Worm (Caenorhabditis elegans) whole organism, L4 larva: ENCODE data around the gene dyf-11.

Experiments used
- F10B5.3 ChIP-seq: sonication (generic microtip); optimal IDR thresholded peaks from 2 replicates; lab custom pipeline; 2016; ENCODE audit warnings: mild to moderate bottlenecking, missing genetic modification characterization, missing compliant biosample characterization
- F44E2.7 ChIP-seq: fragments of 200-800 bp; sonication (Bioruptor generic); IDR thresholded peaks from 2 replicates; pipeline ENCODE4 v2.1.2; 2022; ENCODE audit warnings: missing genetic modification characterization, missing compliant biosample characterization
- Y5F2A.4 ChIP-seq: fragments of 200-800 bp; sonication (Bioruptor generic); optimal IDR thresholded peaks from 2 replicates; lab custom pipeline; 2018; ENCODE audit warnings: mild to moderate bottlenecking, missing genetic modification characterization, missing compliant biosample characterization
- Y75B8A.6 ChIP-seq: fragments of 200-800 bp; sonication (Bioruptor generic); IDR thresholded peaks from 2 replicates; pipeline ENCODE4 v1.3.6; 2022; ENCODE audit warnings: missing genetic modification reagents, missing genetic modification characterization, missing compliant biosample characterization
- ZK337.2 ChIP-seq: fragments of 200-800 bp; sonication (Bioruptor generic); IDR thresholded peaks from 2 replicates; pipeline ENCODE4 v1.3.6; 2022; ENCODE audit warnings: missing genetic modification reagents, missing genetic modification characterization, missing compliant biosample characterization
- aha-1 ChIP-seq: fragments of 150-350 bp; peaks from one replicate; lab custom pipeline; 2014; ENCODE audit warnings: missing biosample characterization, missing genetic modification characterization
- ama-1 ChIP-seq: fragments of 150-350 bp; optimal IDR thresholded peaks from 2 replicates; lab custom pipeline; 2014; ENCODE audit warnings: inconsistent platforms, mixed read lengths
- attf-4 ChIP-seq: sonication (generic microtip); optimal IDR thresholded peaks from 3 replicates; lab custom pipeline; 2017; ENCODE audit warnings: missing biosample characterization, missing genetic modification characterization
- ceh-28 ChIP-seq: fragments of 150-350 bp; optimal IDR thresholded peaks from 2 replicates; lab custom pipeline; 2014; ENCODE audit warnings: missing biosample characterization, missing genetic modification reagents, missing genetic modification characterization
- ceh-32 ChIP-seq: sonication (generic microtip); optimal IDR thresholded peaks from 2 replicates; lab custom pipeline; 2016; ENCODE audit warnings: mild to moderate bottlenecking, missing genetic modification characterization, missing compliant biosample characterization; ENCODE audit not compliant: poor library complexity
- ceh-62 ChIP-seq: sonication (generic microtip); optimal IDR thresholded peaks from 2 replicates; lab custom pipeline; 2017; ENCODE audit warnings: missing biosample characterization, missing genetic modification characterization
- daf-12 ChIP-seq: fragments of 150-350 bp; optimal IDR thresholded peaks from 2 replicates; lab custom pipeline; 2014; ENCODE audit warnings: missing biosample characterization, missing genetic modification reagents, missing genetic modification characterization
- dmd-9 ChIP-seq: fragments of 200-800 bp; sonication (Bioruptor generic); IDR thresholded peaks from 2 replicates; pipeline ENCODE4 v1.3.6; 2022; ENCODE audit warnings: missing genetic modification reagents, missing genetic modification characterization, missing compliant biosample characterization
- dpl-1 ChIP-seq: fragments of 150-350 bp; optimal IDR thresholded peaks from 2 replicates; lab custom pipeline; 2014; ENCODE audit warnings: missing biosample characterization, missing genetic modification reagents, missing genetic modification characterization
- dve-1 ChIP-seq: sonication (generic microtip); optimal IDR thresholded peaks from 2 replicates; lab custom pipeline; 2017; ENCODE audit warnings: antibody characterized with exemption, mild to moderate bottlenecking, missing genetic modification characterization, missing compliant biosample characterization; ENCODE audit not compliant: insufficient read depth
- fkh-10 ChIP-seq: fragments of 150-350 bp; optimal IDR thresholded peaks from 2 replicates; lab custom pipeline; 2014; ENCODE audit warnings: missing biosample characterization, missing genetic modification reagents, missing genetic modification characterization
- fos-1 ChIP-seq: fragments of 150-350 bp; optimal IDR thresholded peaks from 2 replicates; lab custom pipeline; 2014; ENCODE audit warnings: missing biosample characterization, missing genetic modification characterization
- gei-8 ChIP-seq: fragments of 200-800 bp; sonication (Bioruptor generic); optimal IDR thresholded peaks from 2 replicates; lab custom pipeline; 2018; ENCODE audit warnings: mild to moderate bottlenecking, missing genetic modification characterization, missing compliant biosample characterization
- hif-1 ChIP-seq, 2 experiments: sonication (generic microtip); optimal IDR thresholded peaks; 2 replicates each; lab custom pipeline; 2016 to 2017; ENCODE audit warnings: missing compliant biosample characterization in 2 of 2, missing genetic modification characterization in 2 of 2, missing genetic modification reagents in 2 of 2, missing genotype in 2 of 2, mild to moderate bottlenecking in 1 of 2
- hlh-30 ChIP-seq: sonication (generic microtip); optimal IDR thresholded peaks from 2 replicates; lab custom pipeline; 2017; ENCODE audit warnings: antibody characterized with exemption, mild to moderate bottlenecking, missing genetic modification characterization, missing compliant biosample characterization; ENCODE audit not compliant: insufficient read depth
- hmg-1.1 ChIP-seq: fragments of 200-800 bp; sonication (Bioruptor generic); IDR thresholded peaks from 2 replicates; pipeline ENCODE4 v1.3.6; 2022; ENCODE audit warnings: missing genetic modification reagents, missing genetic modification characterization, missing compliant biosample characterization
- lim-7 ChIP-seq: fragments of 200-800 bp; sonication (Bioruptor generic); IDR thresholded peaks from 2 replicates; pipeline ENCODE4 v1.3.6; 2022; ENCODE audit warnings: missing genetic modification characterization, missing compliant biosample characterization
- lin-39 ChIP-seq: fragments of 150-350 bp; optimal IDR thresholded peaks from 2 replicates; lab custom pipeline; 2014; ENCODE audit warnings: missing biosample characterization, missing genetic modification reagents, missing genetic modification characterization
- madf-5 ChIP-seq, 2 experiments: fragments of 200-800 bp; sonication (Bioruptor generic); IDR thresholded peaks; 2 replicates each; pipeline ENCODE4 v1.3.6; 2022; ENCODE audit warnings: missing compliant biosample characterization in 2 of 2, missing genetic modification characterization in 2 of 2
- mdt-29 ChIP-seq: fragments of 200-800 bp; sonication (Bioruptor generic); IDR thresholded peaks from 2 replicates; pipeline ENCODE4 v1.3.6; 2022; ENCODE audit warnings: missing genetic modification reagents, missing genetic modification characterization, missing compliant biosample characterization
- mep-1 ChIP-seq: fragments of 150-350 bp; sonication (generic microtip); optimal IDR thresholded peaks from 3 replicates; lab custom pipeline; 2014; ENCODE audit warnings: missing biosample characterization, missing genetic modification characterization
- mes-2 ChIP-seq: sonication (generic microtip); optimal IDR thresholded peaks from 2 replicates; lab custom pipeline; 2016; ENCODE audit warnings: missing genotype, mild to moderate bottlenecking, missing genetic modification characterization, missing compliant biosample characterization; ENCODE audit not compliant: poor library complexity, severe bottlenecking
- mxl-2 ChIP-seq: fragments of 200-800 bp; sonication (Bioruptor generic); conservative IDR thresholded peaks from 2 replicates; pipeline ENCODE4 v1.3.6; 2022; ENCODE audit warnings: missing genetic modification reagents, missing genetic modification characterization, missing compliant biosample characterization
- mxl-3 ChIP-seq: fragments of 200-800 bp; sonication (Bioruptor generic); optimal IDR thresholded peaks from 2 replicates; lab custom pipeline; 2018; ENCODE audit warnings: mild to moderate bottlenecking, missing genetic modification characterization, missing compliant biosample characterization
- nhr-102 ChIP-seq: sonication (generic microtip); optimal IDR thresholded peaks from 2 replicates; lab custom pipeline; 2016; ENCODE audit warnings: mild to moderate bottlenecking, missing genetic modification characterization, moderate library complexity, missing compliant biosample characterization
- nhr-25 ChIP-seq: sonication (generic microtip); optimal IDR thresholded peaks from 2 replicates; lab custom pipeline; 2017; ENCODE audit warnings: missing genetic modification characterization, mild to moderate bottlenecking, missing compliant biosample characterization, antibody characterized with exemption, moderate library complexity, borderline replicate concordance; ENCODE audit not compliant: insufficient read depth
- nhr-28 ChIP-seq: fragments of 150-350 bp; optimal IDR thresholded peaks from 2 replicates; lab custom pipeline; 2014; ENCODE audit warnings: missing biosample characterization, missing genetic modification characterization
- nhr-48 ChIP-seq: sonication (generic microtip); optimal IDR thresholded peaks from 2 replicates; lab custom pipeline; 2016; ENCODE audit warnings: mild to moderate bottlenecking, missing genetic modification characterization, missing compliant biosample characterization
- nhr-6 ChIP-seq: fragments of 150-350 bp; optimal IDR thresholded peaks from 2 replicates; lab custom pipeline; 2014; ENCODE audit warnings: missing biosample characterization, missing genetic modification characterization
- pha-4 ChIP-seq, 2 experiments: fragments of 150-350 bp in 1 of 2; fragments of 200-800 bp in 1 of 2; sonication (Bioruptor generic) in 1 of 2; IDR thresholded peaks in 1 of 2; optimal IDR thresholded peaks in 1 of 2; 2 replicates each; pipeline versions ENCODE4 v1.3.6 to Lab custom; 2014 to 2022; ENCODE audit warnings: missing genetic modification characterization in 2 of 2, missing genetic modification reagents in 2 of 2, missing biosample characterization in 1 of 2, missing compliant biosample characterization in 1 of 2
- php-3 ChIP-seq: fragments of 200-800 bp; sonication (Bioruptor generic); IDR thresholded peaks from 2 replicates; pipeline ENCODE4 v1.3.6; 2022; ENCODE audit warnings: missing genetic modification reagents, missing genetic modification characterization, missing compliant biosample characterization
- sdz-12 ChIP-seq: fragments of 200-800 bp; sonication (Bioruptor generic); optimal IDR thresholded peaks from 2 replicates; lab custom pipeline; 2018; ENCODE audit warnings: mild to moderate bottlenecking, missing genetic modification characterization, missing compliant biosample characterization
- set-16 ChIP-seq: fragments of 200-800 bp; sonication (Bioruptor generic); IDR thresholded peaks from 2 replicates; pipeline ENCODE4 v1.3.6; 2022; ENCODE audit warnings: missing genetic modification reagents, missing genetic modification characterization, missing compliant biosample characterization
- skn-1 ChIP-seq: fragments of 150-350 bp; optimal IDR thresholded peaks from 2 replicates; lab custom pipeline; 2014; ENCODE audit warnings: missing biosample characterization, missing genetic modification characterization
- snpc-1.2 ChIP-seq: fragments of 200-800 bp; sonication (Bioruptor generic); IDR thresholded peaks from 2 replicates; pipeline ENCODE4 v1.3.6; 2022; ENCODE audit warnings: missing genetic modification reagents, missing genetic modification characterization, missing compliant biosample characterization
- snpc-4 ChIP-seq: fragments of 150-350 bp; optimal IDR thresholded peaks from 2 replicates; lab custom pipeline; 2014; ENCODE audit warnings: missing biosample characterization, missing genetic modification characterization
- tag-97 ChIP-seq: fragments of 200-800 bp; sonication (Bioruptor generic); IDR thresholded peaks from 2 replicates; pipeline ENCODE4 v1.3.6; 2022; ENCODE audit warnings: missing genetic modification characterization, missing compliant biosample characterization
- unc-62 ChIP-seq, 3 experiments: fragments of 150-350 bp in 1 of 3; sonication (generic microtip); optimal IDR thresholded peaks in 2 of 3; peaks in 1 of 3; 1 replicate in 1 of 3; 2 replicates in 2 of 3; lab custom pipeline; 2014 to 2017; ENCODE audit warnings: missing biosample characterization in 3 of 3, missing genetic modification characterization in 3 of 3, missing genetic modification reagents in 3 of 3, missing genotype in 1 of 3
- zag-1 ChIP-seq: fragments of 150-350 bp; optimal IDR thresholded peaks from 2 replicates; lab custom pipeline; 2014; ENCODE audit warnings: missing biosample characterization, missing genetic modification characterization
- zip-2 ChIP-seq: fragments of 150-350 bp; optimal IDR thresholded peaks from 2 replicates; lab custom pipeline; 2014; ENCODE audit warnings: missing biosample characterization, missing genetic modification characterization
- ztf-11 ChIP-seq: fragments of 150-350 bp; optimal IDR thresholded peaks from 2 replicates; lab custom pipeline; 2014; ENCODE audit warnings: missing biosample characterization, missing genetic modification characterization

The dyf-11 gene

ce11 chrX:760579-760978, 3.0 kb upstream of the dyf-11 start (continued):
- TF ChIP-seq fkh-10 (GFP tag; lab: Kevin White, UChicago) = peak; percentile 14
- no peak for TF ChIP-seq dmd-9 (GFP tag; lab: Robert Waterston, UW)
- peak; percentile 44 for TF ChIP-seq mep-1 (tag; lab: Kevin White, UChicago)
- TF ChIP-seq mes-2 = peak; percentile 25
- TF ChIP-seq dve-1 (tag; lab: Kevin White, UChicago) = peak; percentile 26
- TF ChIP-seq mxl-3 (GFP tag; lab: Kevin White, UChicago) = peak; percentile 19
- TF ChIP-seq dpl-1 (GFP tag; lab: Kevin White, UChicago) = no peak
- TF ChIP-seq ZK337.2 = no peak
- 0 out of 2 replicates have a peak, but pooled peaks have one; percentile 37 for TF ChIP-seq hmg-1.1 (GFP tag; lab: Robert Waterston, UW)
- no peak for TF ChIP-seq mdt-29
- TF ChIP-seq hif-1 (tag; optimal IDR thresholded peaks at IDR 0.05; lab: Kevin White, UChicago) = no peak
- no peak for TF ChIP-seq nhr-48
- TF ChIP-seq ama-1 (lab: Kevin White, UChicago) = no peak
- no peak for TF ChIP-seq Y75B8A.6 (GFP tag; lab: Robert Waterston, UW)
- no peak for TF ChIP-seq nhr-25 (tag; lab: Kevin White, UChicago)
- no peak for TF ChIP-seq snpc-1.2
- TF ChIP-seq set-16 (GFP tag; lab: Robert Waterston, UW) = peak; percentile 54
- TF ChIP-seq hlh-30 (tag; lab: Kevin White, UChicago) = peak; percentile 39
- TF ChIP-seq ceh-62 = no peak
- peak; percentile 98 for TF ChIP-seq aha-1 (tag; lab: Kevin White, UChicago)
- TF ChIP-seq ztf-11 (tag; lab: Kevin White, UChicago) = no peak
- no peak for TF ChIP-seq mxl-2 (GFP tag; lab: Robert Waterston, UW)
- TF ChIP-seq lin-39 (tag; lab: Kevin White, UChicago) = no peak

DNA sequence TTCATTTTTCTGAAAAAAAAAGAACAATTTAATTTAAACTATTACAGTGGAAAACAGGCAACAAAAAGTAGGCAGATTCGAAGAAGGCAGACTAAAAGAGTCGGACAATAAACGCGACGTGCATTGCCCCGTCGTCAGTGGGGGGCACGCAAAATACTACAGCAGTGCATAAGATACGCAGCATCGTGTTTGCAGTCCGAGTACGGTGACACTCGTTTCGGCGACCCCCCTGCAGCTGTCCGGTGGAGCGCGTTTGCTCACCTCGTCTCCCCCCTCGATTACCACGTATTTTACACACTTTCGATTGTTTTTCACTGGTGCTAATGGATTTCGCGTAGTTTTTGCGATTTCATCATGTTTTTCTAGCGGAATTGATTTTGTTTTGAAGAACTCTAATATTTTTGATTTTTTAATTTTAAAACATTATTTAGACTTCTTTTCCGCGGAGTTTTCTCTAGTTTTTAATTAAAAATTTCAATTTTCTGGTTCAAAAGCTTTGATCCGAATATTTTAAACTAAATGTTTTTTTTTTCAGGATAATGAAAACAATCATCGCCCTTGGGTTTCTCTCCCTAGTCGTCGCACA, 4.6 kb downstream of the dyf-11 start, which contains the start of the genes trap-2 and ile-2:
Gene trap-2 (minus strand): TSS at position 9 of the 586 bp plus-strand sequence.
Gene ile-2 (plus strand): TSS at position 536 of the 586 bp plus-strand sequence.
- TF ChIP-seq ceh-32 (tag; lab: Kevin White, UChicago) (peak; percentile 6), mes-2 (peak; percentile 94), ama-1 (lab: Kevin White, UChicago) (no peak), snpc-1.2 (peak; percentile 47; the same call in 1 of the 2 replicates), ztf-11 (tag; lab: Kevin White, UChicago) (no peak), madf-5 (GFP tag; IDR thresholded peaks at IDR 0.05; lab: Robert Waterston, UW) (0 out of 4 replicates have a peak, but pooled peaks of 1 of the 2 experiments have one; percentile 41), F10B5.3 (peak; percentile 72), mxl-3 (GFP tag; lab: Kevin White, UChicago) (peak; percentile 99), daf-12 (tag; lab: Kevin White, UChicago) (no peak), fos-1 (tag; lab: Kevin White, UChicago) (no peak), ZK337.2 (no peak), aha-1 (tag; lab: Kevin White, UChicago) (peak; percentile 98), snpc-4 (no peak), Y5F2A.4 (GFP tag; lab: Kevin White, UChicago) (no peak), zip-2 (peak; percentile 24), php-3 (GFP tag; lab: Robert Waterston, UW) (peak; percentile 86), nhr-102 (tag; lab: Kevin White, UChicago) (peak; percentile 94), fkh-10 (GFP tag; lab: Kevin White, UChicago) (peak; percentile 83), ceh-62 (no peak), hmg-1.1 (GFP tag; lab: Robert Waterston, UW) (peak; percentile 93), attf-4 (tag; lab: Kevin White, UChicago) (no peak), hlh-30 (tag; lab: Kevin White, UChicago) (peak; percentile 90), gei-8 (GFP tag; lab: Kevin White, UChicago) (no peak), pha-4 (GFP tag; IDR thresholded peaks at IDR 0.05; lab: Robert Waterston, UW) (peak; percentile 82), pha-4 (tag; optimal IDR thresholded peaks at IDR 0.05; lab: Kevin White, UChicago) (no peak), nhr-6 (tag; lab: Kevin White, UChicago) (peak; percentile 96), skn-1 (tag; lab: Kevin White, UChicago) (no peak), nhr-28 (tag; lab: Kevin White, UChicago) (peak; percentile 94), zag-1 (no peak), unc-62 (GFP tag; optimal IDR thresholded peaks at IDR 0.05 in 1 of 2; lab: Kevin White, UChicago) (peak in 1 of 2 experiments; percentile 99), unc-62 (tag; optimal IDR thresholded peaks at IDR 0.05; lab: Kevin White, UChicago) (no peak), F44E2.7 (no peak), tag-97 (GFP tag; lab: Robert Waterston, UW) (no peak), lim-7 (GFP tag; lab: Robert Waterston, UW) (0 out of 2 replicates have a peak, but pooled peaks have one; percentile 51), sdz-12 (GFP tag; lab: Kevin White, UChicago) (no peak), ceh-28 (tag; lab: Kevin White, UChicago) (peak; percentile 18)
